Worm (Caenorhabditis elegans) whole organism, L3 larva: Measurements from ENCODE around the gene C46F11.4.
A peak's percentile ranks its signal among the peaks of the same experiment; 100 is the strongest.

Experiments used
- R02D3.7 ChIP-seq: fragments of 150-350 bp; optimal IDR thresholded peaks from 2 replicates; lab custom pipeline; 2014; ENCODE audit warnings: missing biosample characterization, missing genetic modification characterization
- ZK546.5 ChIP-seq: sonication (generic microtip); optimal IDR thresholded peaks from 2 replicates; lab custom pipeline; 2017; ENCODE audit warnings: missing biosample characterization, missing genetic modification characterization
- aly-2 ChIP-seq: fragments of 150-350 bp; optimal IDR thresholded peaks from 2 replicates; lab custom pipeline; 2014; ENCODE audit warnings: missing biosample characterization, missing genetic modification characterization
- ama-1 ChIP-seq: fragments of 150-350 bp; optimal IDR thresholded peaks from 2 replicates; lab custom pipeline; 2018
- ceh-28 ChIP-seq: fragments of 150-350 bp; optimal IDR thresholded peaks from 2 replicates; lab custom pipeline; 2014; ENCODE audit warnings: missing biosample characterization, missing genetic modification reagents, missing genetic modification characterization
- ceh-82 ChIP-seq: fragments of 150-350 bp; optimal IDR thresholded peaks from 2 replicates; lab custom pipeline; 2014; ENCODE audit warnings: missing biosample characterization, missing genetic modification characterization
- daf-12 ChIP-seq: fragments of 150-350 bp; optimal IDR thresholded peaks from 2 replicates; lab custom pipeline; 2014; ENCODE audit warnings: missing biosample characterization, missing genetic modification reagents, missing genetic modification characterization
- egl-27 ChIP-seq: sonication (generic microtip); optimal IDR thresholded peaks from 4 replicates; lab custom pipeline; 2017; ENCODE audit warnings: missing biosample characterization, missing genetic modification reagents, missing genetic modification characterization
- elt-1 ChIP-seq: fragments of 150-350 bp; optimal IDR thresholded peaks from 2 replicates; lab custom pipeline; 2014; ENCODE audit warnings: missing biosample characterization, missing genetic modification characterization
- elt-2 ChIP-seq: sonication (generic microtip); optimal IDR thresholded peaks from 2 replicates; lab custom pipeline; 2016; ENCODE audit warnings: missing genetic modification reagents, mild to moderate bottlenecking, missing genetic modification characterization, missing compliant biosample characterization
- elt-3 ChIP-seq, 3 experiments: fragments of 150-350 bp in 1 of 3; sonication (generic microtip) in 2 of 3; optimal IDR thresholded peaks; 2 replicates in 2 of 3; 4 replicates in 1 of 3; lab custom pipeline; 2014 to 2017; ENCODE audit warnings: missing biosample characterization in 3 of 3, missing genetic modification characterization in 3 of 3
- fkh-10 ChIP-seq: sonication (generic microtip); optimal IDR thresholded peaks from 2 replicates; lab custom pipeline; 2017; ENCODE audit warnings: missing biosample characterization, missing genetic modification reagents, missing genetic modification characterization
- hmg-11 ChIP-seq: sonication (generic microtip); optimal IDR thresholded peaks from 2 replicates; lab custom pipeline; 2016; ENCODE audit warnings: missing genetic modification characterization, missing compliant biosample characterization
- lin-15B ChIP-seq: fragments of 150-350 bp; optimal IDR thresholded peaks from 2 replicates; lab custom pipeline; 2014; ENCODE audit warnings: missing biosample characterization, missing genetic modification characterization
- lin-39 ChIP-seq: fragments of 150-350 bp; optimal IDR thresholded peaks from 2 replicates; lab custom pipeline; 2018; ENCODE audit warnings: missing biosample characterization, missing genetic modification reagents, missing genetic modification characterization
- lsy-12 ChIP-seq: sonication (generic microtip); optimal IDR thresholded peaks from 2 replicates; lab custom pipeline; 2016; ENCODE audit warnings: mild to moderate bottlenecking, missing genetic modification characterization, missing compliant biosample characterization
- mdl-1 ChIP-seq: fragments of 150-350 bp; optimal IDR thresholded peaks from 2 replicates; lab custom pipeline; 2014; ENCODE audit warnings: missing biosample characterization, missing genetic modification characterization
- mml-1 ChIP-seq: fragments of 150-350 bp; sonication (generic microtip); optimal IDR thresholded peaks from 3 replicates; lab custom pipeline; 2014; ENCODE audit warnings: missing biosample characterization, missing genetic modification characterization
- nfya-1 ChIP-seq: sonication (generic microtip); optimal IDR thresholded peaks from 2 replicates; lab custom pipeline; 2017; ENCODE audit warnings: missing genetic modification characterization, mild to moderate bottlenecking, missing compliant biosample characterization, antibody characterized with exemption, moderate library complexity; ENCODE audit not compliant: insufficient read depth
- nhr-11 ChIP-seq: fragments of 150-350 bp; optimal IDR thresholded peaks from 2 replicates; lab custom pipeline; 2014; ENCODE audit warnings: missing biosample characterization, missing genetic modification characterization
- nhr-25 ChIP-seq: sonication (generic microtip); optimal IDR thresholded peaks from 2 replicates; lab custom pipeline; 2017; ENCODE audit warnings: missing biosample characterization, missing genetic modification characterization
- nhr-28 ChIP-seq: fragments of 150-350 bp; optimal IDR thresholded peaks from 2 replicates; lab custom pipeline; 2014; ENCODE audit warnings: missing biosample characterization, missing genetic modification characterization
- nhr-43 ChIP-seq: sonication (generic microtip); optimal IDR thresholded peaks from 2 replicates; lab custom pipeline; 2016; ENCODE audit warnings: mild to moderate bottlenecking, missing genetic modification characterization, missing compliant biosample characterization; ENCODE audit not compliant: poor library complexity, severe bottlenecking
- nhr-67 ChIP-seq: fragments of 150-350 bp; optimal IDR thresholded peaks from 2 replicates; lab custom pipeline; 2014; ENCODE audit warnings: missing biosample characterization, missing genetic modification characterization
- pha-4 ChIP-seq: fragments of 150-350 bp; optimal IDR thresholded peaks from 2 replicates; lab custom pipeline; 2014; ENCODE audit warnings: missing biosample characterization, missing genetic modification reagents, missing genetic modification characterization
- pqm-1 ChIP-seq: fragments of 150-350 bp; optimal IDR thresholded peaks from 2 replicates; lab custom pipeline; 2017; ENCODE audit warnings: missing biosample characterization, missing genetic modification characterization, inconsistent platforms
- sea-2 ChIP-seq: fragments of 150-350 bp; sonication (generic microtip); optimal IDR thresholded peaks from 4 replicates; lab custom pipeline; 2014; ENCODE audit warnings: missing biosample characterization, missing genetic modification reagents, missing genetic modification characterization
- tbx-2 ChIP-seq: sonication (generic microtip); optimal IDR thresholded peaks from 2 replicates; lab custom pipeline; 2016; ENCODE audit warnings: mild to moderate bottlenecking, missing genetic modification characterization, missing compliant biosample characterization
- unc-39 ChIP-seq: sonication (generic microtip); optimal IDR thresholded peaks from 4 replicates; lab custom pipeline; 2017; ENCODE audit warnings: missing biosample characterization, missing genetic modification characterization
- ztf-11 ChIP-seq: fragments of 150-350 bp; optimal IDR thresholded peaks from 2 replicates; lab custom pipeline; 2014; ENCODE audit warnings: missing biosample characterization, missing genetic modification characterization
- ztf-4 ChIP-seq: fragments of 150-350 bp; optimal IDR thresholded peaks from 2 replicates; lab custom pipeline; 2014; ENCODE audit warnings: missing biosample characterization, missing genetic modification characterization

The C46F11.4 gene

ce11 chrIII:3670984-3671383 lies 6.9 kb upstream of the C46F11.4 start:
- no peak for TF ChIP-seq nhr-28 (tag; lab: Kevin White, UChicago)
- TF ChIP-seq tbx-2 = no peak
- TF ChIP-seq nfya-1 (tag; lab: Kevin White, UChicago) = peak; percentile 27
- peak; percentile 12 for TF ChIP-seq hmg-11
- TF ChIP-seq daf-12 (tag; lab: Kevin White, UChicago) = no peak
- no peak for TF ChIP-seq nhr-67 (tag; lab: Kevin White, UChicago)
- TF ChIP-seq nhr-11 (tag; lab: Kevin White, UChicago) = no peak
- TF ChIP-seq pha-4 (tag; lab: Kevin White, UChicago) = peak; percentile 62
- no peak for TF ChIP-seq ztf-11 (tag; lab: Kevin White, UChicago)
- no peak for TF ChIP-seq unc-39 (tag; lab: Kevin White, UChicago)
- no peak for TF ChIP-seq egl-27 (tag; lab: Kevin White, UChicago)
- TF ChIP-seq, all 47 proteins: peak for 3

DNA sequence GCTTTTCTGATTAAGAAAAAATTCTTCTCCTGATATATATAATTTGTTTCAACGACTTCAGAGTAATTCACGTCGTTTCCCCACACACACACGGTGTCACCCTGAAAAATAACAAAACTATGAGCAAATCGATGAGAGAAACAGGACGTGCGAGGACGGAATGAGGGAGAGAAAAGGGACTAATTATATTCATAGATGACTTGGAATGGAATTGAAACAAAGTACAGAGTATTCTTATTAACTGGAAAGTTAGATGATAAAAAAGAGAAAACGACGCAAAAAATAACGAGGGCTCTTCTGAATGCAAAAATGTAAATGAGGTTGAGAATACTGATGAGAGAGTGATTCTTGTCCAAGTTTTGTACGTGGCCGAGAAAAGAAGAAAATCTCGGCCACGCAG lies 6.2 kb upstream of the C46F11.4 start, which contains the start of gene C46F11.6:
C46F11.6 (minus strand) TSS at position 101 of the 400 bp plus-strand sequence.
- TF ChIP-seq ztf-4 (tag; lab: Kevin White, UChicago) (no peak), R02D3.7 (tag; lab: Kevin White, UChicago) (no peak), nhr-25 (no peak), daf-12 (tag; lab: Kevin White, UChicago) (no peak), tbx-2 (no peak), egl-27 (tag; lab: Kevin White, UChicago) (no peak), ama-1 (lab: Kevin White, UChicago) (no peak), elt-1 (tag; lab: Kevin White, UChicago) (no peak), elt-2 (no peak), pha-4 (tag; lab: Kevin White, UChicago) (no peak)

DNA sequence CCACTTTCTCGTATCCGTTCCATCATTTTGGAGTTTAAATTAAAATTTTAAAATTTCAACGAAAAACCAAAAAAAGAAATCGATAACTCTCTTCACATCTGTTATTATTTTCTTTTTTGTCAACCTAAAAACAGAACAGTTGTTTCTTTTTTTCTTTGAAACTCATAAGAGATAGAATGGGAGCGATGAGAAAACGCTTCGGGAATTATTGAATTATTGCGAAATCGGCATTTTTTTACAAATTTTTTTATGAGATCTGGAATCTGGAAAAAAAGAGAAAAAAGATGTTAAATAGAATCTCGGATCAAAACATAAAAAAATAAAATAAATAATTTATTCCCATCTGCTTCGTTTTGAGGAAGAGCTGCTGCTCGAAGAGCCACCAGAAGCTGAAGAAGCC lies 6.6 kb downstream of the C46F11.4 start, which contains the start of gene C46F11.5:
C46F11.5 (minus strand) TSS at position 128 of the 400 bp plus-strand sequence.
- TF ChIP-seq ZK546.5 (tag; lab: Kevin White, UChicago) (no peak), ceh-28 (tag; lab: Kevin White, UChicago) (peak; percentile 57), mml-1 (tag; lab: Kevin White, UChicago) (no peak), hmg-11 (no peak), pha-4 (tag; lab: Kevin White, UChicago) (no peak)

ce11 chrIII:3652964-3653363 lies 11.1 kb downstream of the C46F11.4 start:
- TF ChIP-seq nhr-67 (tag; lab: Kevin White, UChicago) (no peak), daf-12 (tag; lab: Kevin White, UChicago) (no peak), ama-1 (lab: Kevin White, UChicago) (peak; percentile 60), elt-2 (peak; percentile 14), nhr-43 (tag; lab: Kevin White, UChicago) (no peak), unc-39 (tag; lab: Kevin White, UChicago) (no peak), lsy-12 (tag; lab: Kevin White, UChicago) (no peak), ceh-82 (tag; lab: Kevin White, UChicago) (no peak), ztf-4 (tag; lab: Kevin White, UChicago) (no peak), nhr-25 (peak; percentile 25), mdl-1 (tag; lab: Kevin White, UChicago) (no peak), pha-4 (tag; lab: Kevin White, UChicago) (no peak), fkh-10 (no peak)

DNA sequence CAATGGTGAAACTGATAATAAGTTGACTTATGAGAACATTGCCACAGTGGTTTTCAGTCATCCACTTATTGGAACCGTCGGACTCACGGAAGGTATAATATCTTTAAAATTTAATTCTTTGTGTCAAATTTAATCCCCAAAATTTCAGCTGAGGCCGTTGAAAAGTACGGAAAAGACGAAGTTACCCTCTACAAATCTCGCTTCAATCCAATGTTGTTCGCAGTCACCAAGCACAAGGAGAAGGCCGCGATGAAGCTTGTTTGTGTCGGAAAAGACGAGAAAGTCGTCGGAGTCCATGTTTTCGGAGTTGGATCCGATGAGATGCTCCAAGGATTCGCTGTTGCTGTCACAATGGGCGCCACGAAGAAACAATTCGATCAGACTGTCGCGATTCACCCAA lies 11.7 kb downstream of the C46F11.4 start:
- TF ChIP-seq ZK546.5 (tag; lab: Kevin White, UChicago) (no peak), ama-1 (lab: Kevin White, UChicago) (peak; percentile 54), sea-2 (GFP tag; lab: Kevin White, UChicago) (no peak)

- TF ChIP-seq lin-15B (tag; lab: Kevin White, UChicago) (peak; percentile 46), hmg-11 (peak; percentile 36), nhr-25 (peak; percentile 1), R02D3.7 (tag; lab: Kevin White, UChicago) (peak; percentile 0), elt-2 (peak; percentile 16), ztf-11 (tag; lab: Kevin White, UChicago) (no peak), elt-3 (tag; optimal IDR thresholded peaks at IDR 0.05; lab: Kevin White, UChicago) (no peak), pqm-1 (tag; lab: Kevin White, UChicago) (peak; percentile 16), lin-39 (tag; lab: Kevin White, UChicago) (peak; percentile 12), nfya-1 (tag; lab: Kevin White, UChicago) (peak; percentile 65), egl-27 (tag; lab: Kevin White, UChicago) (no peak), aly-2 (tag; lab: Kevin White, UChicago) (no peak), pha-4 (tag; lab: Kevin White, UChicago) (peak; percentile 27), ceh-28 (tag; lab: Kevin White, UChicago) (no peak)
Measured at ce11 chrIII:3650677-3651315, 13.3 kb downstream of the C46F11.4 start, which contains the start of the genes madf-8 and gsr-1. TSS of gene madf-8 (minus strand) at chrIII:3650832. TSS of gene gsr-1 (plus strand) at chrIII:3650907.
